Fruit fly (Drosophila melanogaster) whole organism, embryonic: ENCODE data around the gene melt.

Source experiments
- Antp ChIP-seq: fragments of 200-800 bp; sonication (Bioruptor generic); optimal IDR thresholded peaks from 3 replicates; lab custom pipeline; 2016; ENCODE audit warnings: missing biosample characterization, missing genetic modification characterization
- Atf6 ChIP-seq: fragments of 200-800 bp; sonication (Bioruptor generic); IDR thresholded peaks from 2 replicates; pipeline ENCODE4 v1.3.6; 2022; ENCODE audit warnings: missing biosample characterization, missing genetic modification characterization
- CG10321 ChIP-seq: fragments of 200-800 bp; sonication (Bioruptor generic); IDR thresholded peaks from 2 replicates; pipeline ENCODE4 v1.3.6; 2022; ENCODE audit warnings: missing biosample characterization, missing genetic modification characterization
- CG11560 ChIP-seq: fragments of 200-800 bp; sonication (Bioruptor generic); IDR thresholded peaks from 3 replicates; pipeline ENCODE4 v1.3.6; 2022; ENCODE audit warnings: missing biosample characterization, missing genetic modification characterization
- CG12071 ChIP-seq: fragments of 200-800 bp; sonication (Bioruptor generic); optimal IDR thresholded peaks from 3 replicates; lab custom pipeline; 2018; ENCODE audit warnings: missing biosample characterization, mild to moderate bottlenecking, missing genetic modification characterization
- CG12659 ChIP-seq: fragments of 200-800 bp; sonication (Bioruptor generic); optimal IDR thresholded peaks from 3 replicates; lab custom pipeline; 2017; ENCODE audit warnings: mild to moderate bottlenecking, missing biosample characterization, missing genetic modification reagents, missing genetic modification characterization
- CG15073 ChIP-seq: fragments of 200-800 bp; sonication (Bioruptor generic); optimal IDR thresholded peaks from 2 replicates; lab custom pipeline; 2016; ENCODE audit warnings: missing biosample characterization, missing genetic modification characterization
- CG17361 ChIP-seq: fragments of 200-800 bp; sonication (Bioruptor generic); IDR thresholded peaks from 3 replicates; pipeline ENCODE4 v1.3.6; 2022; ENCODE audit warnings: missing biosample characterization, missing genetic modification characterization
- CG2875 ChIP-seq: fragments of 200-800 bp; sonication (Bioruptor generic); optimal IDR thresholded peaks from 2 replicates; lab custom pipeline; 2017; ENCODE audit warnings: missing biosample characterization, mild to moderate bottlenecking, missing genetic modification characterization, missing genetic modification reagents
- CG32532 ChIP-seq: fragments of 200-800 bp; sonication (Bioruptor generic); IDR thresholded peaks from 2 replicates; pipeline ENCODE4 v1.3.6; 2022; ENCODE audit warnings: missing biosample characterization, missing genetic modification characterization
- CG42726 ChIP-seq: fragments of 200-800 bp; sonication (Bioruptor generic); IDR thresholded peaks from 2 replicates; pipeline ENCODE4 v1.3.6; 2022; ENCODE audit warnings: missing biosample characterization, missing genetic modification characterization; ENCODE audit not compliant: partially characterized antibody
- CG4328 ChIP-seq: fragments of 200-800 bp; sonication (Bioruptor generic); optimal IDR thresholded peaks from 3 replicates; lab custom pipeline; 2017; ENCODE audit warnings: missing biosample characterization, missing genetic modification reagents, missing genetic modification characterization
- CG4730 ChIP-seq: fragments of 200-800 bp; sonication (Bioruptor generic); IDR thresholded peaks from 2 replicates; pipeline ENCODE4 v1.3.6; 2022; ENCODE audit warnings: missing biosample characterization, missing genetic modification characterization
- CG5180 ChIP-seq: fragments of 200-800 bp; sonication (Bioruptor generic); optimal IDR thresholded peaks from 3 replicates; lab custom pipeline; 2017; ENCODE audit warnings: missing biosample characterization, missing genetic modification characterization, mild to moderate bottlenecking, moderate library complexity, missing genetic modification reagents
- CG5245 ChIP-seq: fragments of 200-800 bp; sonication (Bioruptor generic); optimal IDR thresholded peaks from 3 replicates; lab custom pipeline; 2016; ENCODE audit warnings: missing biosample characterization, missing genetic modification characterization
- CG5953 ChIP-seq: fragments of 200-800 bp; sonication (Bioruptor generic); IDR thresholded peaks from 2 replicates; pipeline ENCODE4 v1.3.6; 2022; ENCODE audit warnings: missing biosample characterization, missing genetic modification characterization
- CG6765 ChIP-seq: fragments of 200-800 bp; sonication (Bioruptor generic); optimal IDR thresholded peaks from 3 replicates; lab custom pipeline; 2017; ENCODE audit warnings: missing biosample characterization, mild to moderate bottlenecking, missing genetic modification characterization
- CG6791 ChIP-seq: fragments of 200-800 bp; sonication (Bioruptor generic); IDR thresholded peaks from 3 replicates; pipeline ENCODE4 v1.3.6; 2022; ENCODE audit warnings: missing biosample characterization, missing genetic modification characterization; ENCODE audit not compliant: partially characterized antibody
- CG7372 ChIP-seq: fragments of 200-800 bp; sonication (Bioruptor generic); IDR thresholded peaks from 2 replicates; pipeline ENCODE4 v1.3.6; 2022; ENCODE audit warnings: missing biosample characterization, missing genetic modification characterization
- CG8089 ChIP-seq: fragments of 200-800 bp; sonication (Bioruptor generic); optimal IDR thresholded peaks from 3 replicates; lab custom pipeline; 2016; ENCODE audit warnings: missing biosample characterization, missing genetic modification characterization
- CG8765 ChIP-seq: fragments of 200-800 bp; sonication (Bioruptor generic); IDR thresholded peaks from 2 replicates; pipeline ENCODE4 v1.3.6; 2022; ENCODE audit warnings: missing biosample characterization, missing genetic modification characterization
- Dip3 ChIP-seq: fragments of 200-800 bp; sonication (Bioruptor generic); optimal IDR thresholded peaks from 3 replicates; lab custom pipeline; 2016; ENCODE audit warnings: missing biosample characterization, missing genetic modification characterization
- Eip74EF ChIP-seq, 2 experiments: fragments of 200-800 bp in 1 of 2; fragments of >200 bp in 1 of 2; sonication (Bioruptor generic) in 1 of 2; optimal IDR thresholded peaks; 2 replicates each; lab custom pipeline; 2017 to 2019; ENCODE audit warnings: missing biosample characterization in 2 of 2, missing genetic modification characterization in 2 of 2, mild to moderate bottlenecking in 1 of 2, moderate library complexity in 1 of 2
- Fer3 ChIP-seq: fragments of 200-800 bp; sonication (Bioruptor generic); optimal IDR thresholded peaks from 2 replicates; lab custom pipeline; 2018; ENCODE audit warnings: missing biosample characterization, mild to moderate bottlenecking, missing genetic modification characterization, moderate library complexity
- NC2α ChIP-seq: fragments of 200-800 bp; sonication (Bioruptor generic); optimal IDR thresholded peaks from 2 replicates; lab custom pipeline; 2016; ENCODE audit warnings: missing biosample characterization, missing genetic modification characterization
- Xbp1 ChIP-seq: fragments of 200-800 bp; sonication (Bioruptor generic); optimal IDR thresholded peaks from 3 replicates; lab custom pipeline; 2016; ENCODE audit warnings: missing biosample characterization, mild to moderate bottlenecking, missing genetic modification characterization
- YL-1 ChIP-seq: fragments of 200-800 bp; sonication (Bioruptor generic); optimal IDR thresholded peaks from 3 replicates; lab custom pipeline; 2017; ENCODE audit warnings: missing biosample characterization, mild to moderate bottlenecking, missing genetic modification characterization
- ato ChIP-seq: fragments of 200-800 bp; sonication (Bioruptor generic); IDR thresholded peaks from 2 replicates; pipeline ENCODE4 v1.3.6; 2022; ENCODE audit warnings: missing biosample characterization, missing genetic modification characterization; ENCODE audit not compliant: partially characterized antibody
- bcd ChIP-seq: fragments of 200-800 bp; sonication (Bioruptor generic); optimal IDR thresholded peaks from 2 replicates; lab custom pipeline; 2017; ENCODE audit warnings: missing biosample characterization, mild to moderate bottlenecking, missing genetic modification characterization
- crol ChIP-seq: fragments of 200-800 bp; sonication (Bioruptor generic); IDR thresholded peaks from 2 replicates; pipeline ENCODE4 v1.3.6; 2022; ENCODE audit warnings: missing biosample characterization, missing genetic modification characterization
- dimm ChIP-seq: fragments of 200-800 bp; sonication (Bioruptor generic); IDR thresholded peaks from 2 replicates; pipeline ENCODE4 v1.3.6; 2022; ENCODE audit warnings: missing biosample characterization, missing genetic modification characterization
- ems ChIP-seq: fragments of 200-800 bp; sonication (Bioruptor generic); optimal IDR thresholded peaks from 3 replicates; lab custom pipeline; 2016; ENCODE audit warnings: missing biosample characterization, missing genetic modification characterization
- en ChIP-seq: fragments of 200-800 bp; sonication (Bioruptor generic); optimal IDR thresholded peaks from 2 replicates; lab custom pipeline; 2016; ENCODE audit warnings: missing biosample characterization, missing genetic modification characterization
- gce ChIP-seq: fragments of 200-800 bp; sonication (Bioruptor generic); IDR thresholded peaks from 3 replicates; pipeline ENCODE4 v1.3.6; 2022; ENCODE audit warnings: missing biosample characterization, missing genetic modification characterization
- gro ChIP-seq: fragments of 200-800 bp; sonication (Bioruptor generic); optimal IDR thresholded peaks from 2 replicates; lab custom pipeline; 2016; ENCODE audit warnings: missing biosample characterization, missing genetic modification characterization
- her ChIP-seq: fragments of 200-800 bp; sonication (Bioruptor generic); optimal IDR thresholded peaks from 2 replicates; lab custom pipeline; 2016; ENCODE audit warnings: missing biosample characterization, missing genetic modification characterization
- hkb ChIP-seq, 2 experiments: fragments of 200-800 bp in 1 of 2; fragments of >200 bp in 1 of 2; sonication (Bioruptor generic) in 1 of 2; IDR thresholded peaks in 1 of 2; optimal IDR thresholded peaks in 1 of 2; 2 replicates each; pipeline versions ENCODE4 v1.3.6 to Lab custom; 2017 to 2022; ENCODE audit warnings: missing biosample characterization in 1 of 2, missing genetic modification characterization in 1 of 2
- ind ChIP-seq: fragments of 200-800 bp; sonication (Bioruptor generic); optimal IDR thresholded peaks from 3 replicates; lab custom pipeline; 2016; ENCODE audit warnings: missing biosample characterization, missing genetic modification characterization
- lola ChIP-seq, 3 experiments: fragments of >200 bp in 2 of 3; fragments of 200-800 bp in 1 of 3; sonication (Bioruptor generic) in 1 of 3; optimal IDR thresholded peaks; 2 replicates each; lab custom pipeline; 2017 to 2019; ENCODE audit warnings: missing biosample characterization in 3 of 3, missing genetic modification characterization in 3 of 3, mild to moderate bottlenecking in 1 of 3, moderate library complexity in 1 of 3
- nmo ChIP-seq: fragments of 200-800 bp; sonication (Bioruptor generic); optimal IDR thresholded peaks from 2 replicates; lab custom pipeline; 2018; ENCODE audit warnings: missing biosample characterization, mild to moderate bottlenecking, missing genetic modification characterization, moderate library complexity
- phol ChIP-seq: fragments of 200-800 bp; sonication (Bioruptor generic); optimal IDR thresholded peaks from 3 replicates; lab custom pipeline; 2018; ENCODE audit warnings: missing biosample characterization, mild to moderate bottlenecking, missing genetic modification characterization, moderate library complexity
- run ChIP-seq: fragments of 200-800 bp; sonication (Bioruptor generic); optimal IDR thresholded peaks from 3 replicates; lab custom pipeline; 2018; ENCODE audit warnings: missing biosample characterization, mild to moderate bottlenecking, missing genetic modification characterization
- tll ChIP-seq, 2 experiments: fragments of 200-800 bp in 1 of 2; fragments of >200 bp in 1 of 2; sonication (Bioruptor generic) in 1 of 2; optimal IDR thresholded peaks; 2 replicates each; lab custom pipeline; 2017 to 2019; ENCODE audit warnings: missing biosample characterization in 2 of 2, missing genetic modification characterization in 2 of 2, mild to moderate bottlenecking in 1 of 2, moderate library complexity in 1 of 2
- toy ChIP-seq: fragments of 200-800 bp; sonication (Bioruptor generic); IDR thresholded peaks from 2 replicates; pipeline ENCODE4 v1.3.6; 2022; ENCODE audit warnings: missing biosample characterization, missing genetic modification characterization
- trem ChIP-seq: fragments of 200-800 bp; optimal IDR thresholded peaks from 3 replicates; lab custom pipeline; 2019; ENCODE audit warnings: missing biosample characterization, mild to moderate bottlenecking, missing genetic modification characterization, moderate library complexity
- ttk ChIP-seq: fragments of 200-800 bp; sonication (Bioruptor generic); IDR thresholded peaks from 2 replicates; pipeline ENCODE4 v2.1.2; 2022; ENCODE audit warnings: missing biosample characterization, missing genetic modification characterization
- zen2 ChIP-seq: fragments of 200-800 bp; sonication (Bioruptor generic); IDR thresholded peaks from 3 replicates; pipeline ENCODE4 v1.3.6; 2022; ENCODE audit warnings: missing biosample characterization, missing genetic modification characterization; ENCODE audit not compliant: partially characterized antibody

melt gene

dm6 chr3L:7151521-7152465 lies 17.5 kb downstream of the melt start (continued):
- no peak for TF ChIP-seq ato (GFP tag; lab: Robert Waterston, UW)
- no peak for TF ChIP-seq CG5180 (GFP tag; lab: Kevin White, UChicago)
- no peak for TF ChIP-seq ems
- TF ChIP-seq gro, result no peak
- TF ChIP-seq tll (GFP tag; optimal IDR thresholded peaks at IDR 0.05; lab: Kevin White, UChicago), result no peak
- peak; percentile 51 for TF ChIP-seq CG5245 (GFP tag; lab: Kevin White, UChicago)
- TF ChIP-seq CG6765 (GFP tag; lab: Kevin White, UChicago), result no peak
- TF ChIP-seq CG5953 (GFP tag; lab: Robert Waterston, UW), result peak; percentile 59; the same call in 1 of the 2 replicates
- no peak for TF ChIP-seq CG15073 (GFP tag; lab: Kevin White, UChicago)
- no peak for TF ChIP-seq hkb (optimal IDR thresholded peaks at IDR 0.05; lab: Kevin White, UChicago)
- peak; percentile 68 for TF ChIP-seq hkb (GFP tag; IDR thresholded peaks at IDR 0.05; lab: Robert Waterston, UW)
- peak; percentile 78 for TF ChIP-seq CG17361 (GFP tag; lab: Robert Waterston, UW)
- TF ChIP-seq YL-1, result no peak
- TF ChIP-seq CG4730 (GFP tag; lab: Robert Waterston, UW), result peak; percentile 48; the same call in 1 of the 2 replicates
- no peak for TF ChIP-seq CG7372 (GFP tag; lab: Robert Waterston, UW)
- TF ChIP-seq CG11560, result no peak
- peak; percentile 74 for TF ChIP-seq phol (tag; lab: Kevin White, UChicago)
- TF ChIP-seq CG12659, result no peak
- TF ChIP-seq Dip3 (GFP tag; lab: Kevin White, UChicago), result no peak
- 0 out of 2 replicates have a peak, but pooled peaks have one; percentile 10 for TF ChIP-seq dimm (GFP tag; lab: Robert Waterston, UW)
- TF ChIP-seq en, result no peak
- TF ChIP-seq CG8765 (GFP tag; lab: Robert Waterston, UW), result no peak
- TF ChIP-seq nmo (GFP tag; lab: Kevin White, UChicago), result peak; percentile 74
- TF ChIP-seq Xbp1, result peak; percentile 58
- no peak for TF ChIP-seq zen2 (GFP tag; lab: Robert Waterston, UW)
- TF ChIP-seq ttk (GFP tag; lab: Robert Waterston, UW), result 0 out of 2 replicates have a peak, but pooled peaks have one; percentile 40
- TF ChIP-seq CG12071 (GFP tag; lab: Kevin White, UChicago), result no peak
- peak in 1 of 2 experiments; percentile 6 for TF ChIP-seq Eip74EF (GFP tag; optimal IDR thresholded peaks at IDR 0.05; lab: Kevin White, UChicago)
- no peak for TF ChIP-seq NC2α (GFP tag; lab: Kevin White, UChicago)
- no peak for TF ChIP-seq CG42726 (GFP tag; lab: Robert Waterston, UW)
- peak in 1 of 3 experiments; percentile 71 for TF ChIP-seq lola (GFP tag; optimal IDR thresholded peaks at IDR 0.05; lab: Kevin White, UChicago)
- TF ChIP-seq Fer3 (tag; lab: Kevin White, UChicago), result no peak
- TF ChIP-seq ind (GFP tag; lab: Kevin White, UChicago), result peak; percentile 39
- TF ChIP-seq trem (tag; lab: Kevin White, UChicago), result peak; percentile 66
- TF ChIP-seq run, result no peak
- TF ChIP-seq CG2875 (GFP tag; lab: Kevin White, UChicago), result peak; percentile 42
- no peak for TF ChIP-seq CG32532 (GFP tag; lab: Robert Waterston, UW)
- TF ChIP-seq CG10321 (GFP tag; lab: Robert Waterston, UW), result no peak
- TF ChIP-seq CG6791 (GFP tag; lab: Robert Waterston, UW), result no peak
- TF ChIP-seq CG8089 (GFP tag; lab: Kevin White, UChicago), result no peak
- peak; percentile 79 for TF ChIP-seq crol (GFP tag; lab: Robert Waterston, UW)
- TF ChIP-seq bcd (GFP tag; lab: Kevin White, UChicago), result peak; percentile 19
- no peak for TF ChIP-seq Antp (GFP tag; lab: Kevin White, UChicago)
- TF ChIP-seq Atf6 (GFP tag; lab: Robert Waterston, UW), result no peak
- peak; percentile 53; the same call in 1 of the 3 replicates for TF ChIP-seq gce
- TF ChIP-seq her, result no peak
- no peak for TF ChIP-seq CG4328 (GFP tag; lab: Kevin White, UChicago)
- TF ChIP-seq toy, result no peak
